Fruit fly (Drosophila melanogaster) whole organism, embryonic: Measurements from ENCODE around the gene RpS8.

Experiments
- C15 ChIP-seq: fragments of 200-800 bp; sonication (Bioruptor generic); IDR thresholded peaks from 3 replicates; pipeline ENCODE4 v1.3.6; 2022; ENCODE audit warnings: missing biosample characterization, missing genetic modification characterization
- CG17912 ChIP-seq: fragments of 200-800 bp; sonication (Bioruptor generic); optimal IDR thresholded peaks from 2 replicates; lab custom pipeline; 2018; ENCODE audit warnings: missing biosample characterization, mild to moderate bottlenecking, missing genetic modification characterization
- Hr78 ChIP-seq, 2 experiments: fragments of 200-800 bp in 1 of 2; fragments of >200 bp in 1 of 2; sonication (Bioruptor generic) in 1 of 2; optimal IDR thresholded peaks; 2 replicates each; lab custom pipeline; 2017 to 2019; ENCODE audit warnings: missing biosample characterization in 2 of 2, missing genetic modification characterization in 2 of 2, mild to moderate bottlenecking in 1 of 2, moderate library complexity in 1 of 2
- Sry-δ ChIP-seq: fragments of 200-800 bp; sonication (Bioruptor generic); optimal IDR thresholded peaks from 2 replicates; lab custom pipeline; 2016; ENCODE audit warnings: missing biosample characterization, missing genetic modification characterization
- bab2 ChIP-seq: fragments of 200-800 bp; sonication (Bioruptor generic); optimal IDR thresholded peaks from 2 replicates; lab custom pipeline; 2016; ENCODE audit warnings: missing biosample characterization, missing genetic modification characterization

DNA sequence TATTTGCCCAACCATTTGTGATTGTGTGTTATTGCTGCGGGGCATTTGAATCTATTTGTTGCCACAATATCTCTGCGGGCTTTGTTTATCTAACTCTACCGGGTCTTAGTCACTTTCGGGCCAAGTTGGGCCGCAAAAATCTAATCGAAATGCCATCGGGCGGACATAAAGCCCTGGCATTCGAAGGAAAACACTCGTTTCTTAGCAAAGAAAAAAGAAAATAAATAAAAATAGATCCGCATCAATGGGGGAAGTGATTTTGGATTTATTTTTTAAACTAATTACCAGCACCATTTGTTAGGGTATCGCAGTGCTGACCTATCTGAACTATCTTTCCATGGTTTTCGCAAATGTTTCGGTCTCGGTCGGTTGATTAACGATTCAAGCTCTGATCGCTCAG lies 37.2 kb downstream of the RpS8 start:
- no peak for TF ChIP-seq CG17912 (GFP tag; lab: Kevin White, UChicago)
- no peak for TF ChIP-seq Sry-δ (GFP tag; lab: Kevin White, UChicago)
- no peak for TF ChIP-seq Hr78 (GFP tag; optimal IDR thresholded peaks at IDR 0.05; lab: Kevin White, UChicago)
- no peak for TF ChIP-seq bab2
- TF ChIP-seq C15 (GFP tag; lab: Robert Waterston, UW): no peak
